Fruit fly (Drosophila melanogaster): ENCODE measurements around the gene CG13474.

CG13474 gene

dm6 chr3L:14661567-14662258 is 35.2 kb downstream of the CG13474 start (continued):
- peak; percentile 79 for TF ChIP-seq cwo (GFP tag; optimal IDR thresholded peaks at IDR 0.05)
- peak; percentile 45 for TF ChIP-seq CG12104 (GFP tag; optimal IDR thresholded peaks at IDR 0.05)
- peak; percentile 59 for TF ChIP-seq klu (GFP tag; IDR thresholded peaks at IDR 0.05)
- TF ChIP-seq Xbp1 (GFP tag; optimal IDR thresholded peaks at IDR 0.05), result peak; percentile 84
- TF ChIP-seq CG6272 (GFP tag; IDR thresholded peaks at IDR 0.05), result peak; percentile 76
- peak; percentile 60 for TF ChIP-seq Chrac-16 (GFP tag; optimal IDR thresholded peaks at IDR 0.05)
- TF ChIP-seq gsb-n (tag; optimal IDR thresholded peaks at IDR 0.05), result peak; percentile 78
- peak; percentile 72 for TF ChIP-seq pnt (GFP tag; optimal IDR thresholded peaks at IDR 0.05)
- no peak for TF ChIP-seq D (optimal IDR thresholded peaks at IDR 0.05)
- peak; percentile 71 for TF ChIP-seq D (GFP tag; optimal IDR thresholded peaks at IDR 0.05)
- TF ChIP-seq CoRest (tag; optimal IDR thresholded peaks at IDR 0.05), result peak; percentile 81
- no peak for TF ChIP-seq kah (GFP tag; optimal IDR thresholded peaks at IDR 0.05)
- TF ChIP-seq Optix (GFP tag; IDR thresholded peaks at IDR 0.05), result peak; percentile 68; the same call in 2 of the 3 replicates
- peak; percentile 66 for TF ChIP-seq CG6683 (GFP tag; optimal IDR thresholded peaks at IDR 0.05)
- TF ChIP-seq sna (GFP tag; IDR thresholded peaks at IDR 0.05; ENCODE audit: partially characterized antibody), result no peak
- TF ChIP-seq CG7745 (tag; optimal IDR thresholded peaks at IDR 0.05), result peak; percentile 55
- no peak for TF ChIP-seq CG42726 (GFP tag; IDR thresholded peaks at IDR 0.05; ENCODE audit: partially characterized antibody)
- no peak for TF ChIP-seq nerfin-2 (GFP tag; IDR thresholded peaks at IDR 0.05; ENCODE audit: partially characterized antibody)
- peak; percentile 64 for TF ChIP-seq CG10654 (GFP tag; optimal IDR thresholded peaks at IDR 0.05)
- TF ChIP-seq twi (tag; optimal IDR thresholded peaks at IDR 0.05), result peak; percentile 32
- TF ChIP-seq bsh (GFP tag; optimal IDR thresholded peaks at IDR 0.05), result peak in 1 of 2 experiments; percentile 88
- peak; percentile 52 for TF ChIP-seq CG3163 (GFP tag; optimal IDR thresholded peaks at IDR 0.05)
- TF ChIP-seq CG32767 (GFP tag; IDR thresholded peaks at IDR 0.05), result peak; percentile 75; the same call in 1 of the 2 replicates
- peak; percentile 61 for TF ChIP-seq CG33557 (GFP tag; optimal IDR thresholded peaks at IDR 0.05)
- peak; percentile 74 for TF ChIP-seq NC2β (GFP tag; optimal IDR thresholded peaks at IDR 0.05)
- TF ChIP-seq sc (optimal IDR thresholded peaks at IDR 0.05), result no peak
- peak; percentile 56 for TF ChIP-seq sc (GFP tag; optimal IDR thresholded peaks at IDR 0.05)
- peak; percentile 57; the same call in 1 of the 2 replicates for TF ChIP-seq CG4360 (GFP tag; IDR thresholded peaks at IDR 0.05)
- TF ChIP-seq CG15514 (GFP tag; optimal IDR thresholded peaks at IDR 0.05), result peak; percentile 69
- peak; percentile 14 for TF ChIP-seq zen (tag; optimal IDR thresholded peaks at IDR 0.05)
- peak; percentile 60; the same call in 2 of the 3 replicates for TF ChIP-seq Dbx (GFP tag; IDR thresholded peaks at IDR 0.05)
- peak; percentile 88 for TF ChIP-seq Hmr (GFP tag; optimal IDR thresholded peaks at IDR 0.05)
- TF ChIP-seq Asciz (GFP tag; optimal IDR thresholded peaks at IDR 0.05), result peak; percentile 6
- no peak for TF ChIP-seq Tbp (GFP tag; optimal IDR thresholded peaks at IDR 0.05)
- no peak for TF ChIP-seq nom (GFP tag; optimal IDR thresholded peaks at IDR 0.05)
- peak; percentile 8 for TF ChIP-seq CG18011 (GFP tag; optimal IDR thresholded peaks at IDR 0.05)
- peak; percentile 86 for TF ChIP-seq ATbp (GFP tag; optimal IDR thresholded peaks at IDR 0.05)
- peak; percentile 72 for TF ChIP-seq grau (tag; optimal IDR thresholded peaks at IDR 0.05)
- TF ChIP-seq az2 (GFP tag; optimal IDR thresholded peaks at IDR 0.05), result peak; percentile 80
- peak; percentile 75 for TF ChIP-seq CG1529 (GFP tag; optimal IDR thresholded peaks at IDR 0.05)
- peak; percentile 65 for TF ChIP-seq CG16779 (GFP tag; IDR thresholded peaks at IDR 0.05)
- peak; percentile 96 for TF ChIP-seq sens (GFP tag)
- TF ChIP-seq eve (GFP tag; optimal IDR thresholded peaks at IDR 0.05), result peak in 1 of 2 experiments; percentile 92
- peak; percentile 76 for TF ChIP-seq CG17385 (GFP tag; optimal IDR thresholded peaks at IDR 0.05)
- TF ChIP-seq z (GFP tag; IDR thresholded peaks at IDR 0.05), result peak; percentile 55; the same call in 2 of the 3 replicates
- no peak for TF ChIP-seq Gsc (GFP tag; IDR thresholded peaks at IDR 0.05)
- peak; percentile 56 for TF ChIP-seq gcm2 (GFP tag; optimal IDR thresholded peaks at IDR 0.05)
- TF ChIP-seq CG12071 (GFP tag; optimal IDR thresholded peaks at IDR 0.05), result peak; percentile 74
- 0 out of 3 replicates have a peak, but pooled peaks have one; percentile 39 for TF ChIP-seq jigr1 (GFP tag; IDR thresholded peaks at IDR 0.05)

Data from whole organism, embryonic.